Worm (Caenorhabditis elegans) whole organism, late embryonic: ENCODE data around the gene Y49E10.10.

ENCODE experiments used
- ceh-2 ChIP-seq: sonication (generic microtip); optimal IDR thresholded peaks from 2 replicates; lab custom pipeline; 2016; ENCODE audit warnings: missing genotype, missing genetic modification characterization, missing compliant biosample characterization
- fax-1 ChIP-seq: sonication (generic microtip); optimal IDR thresholded peaks from 2 replicates; lab custom pipeline; 2016; ENCODE audit warnings: missing genotype, missing genetic modification characterization, missing compliant biosample characterization
- hlh-15 ChIP-seq: sonication (generic microtip); optimal IDR thresholded peaks from 2 replicates; lab custom pipeline; 2016; ENCODE audit warnings: missing genetic modification characterization, missing compliant biosample characterization
- madf-2 ChIP-seq: sonication (generic microtip); optimal IDR thresholded peaks from 2 replicates; lab custom pipeline; 2017; ENCODE audit warnings: missing genetic modification characterization, missing compliant biosample characterization
- nhr-11 ChIP-seq: fragments of 150-350 bp; optimal IDR thresholded peaks from 2 replicates; lab custom pipeline; 2014; ENCODE audit warnings: missing biosample characterization, missing genetic modification characterization
- pat-9 ChIP-seq: fragments of 200-800 bp; sonication (Bioruptor generic); optimal IDR thresholded peaks from 2 replicates; lab custom pipeline; 2018; ENCODE audit warnings: mild to moderate bottlenecking, missing genetic modification characterization, moderate library complexity, missing compliant biosample characterization
- rnt-1 ChIP-seq: sonication (generic microtip); optimal IDR thresholded peaks from 2 replicates; lab custom pipeline; 2016; ENCODE audit warnings: missing genetic modification characterization, missing compliant biosample characterization
- tbx-2 ChIP-seq: sonication (generic microtip); optimal IDR thresholded peaks from 2 replicates; lab custom pipeline; 2016; ENCODE audit warnings: missing genetic modification characterization, missing compliant biosample characterization

- TF ChIP-seq tbx-2 (tag; lab: Kevin White, UChicago) (no peak), fax-1 (tag; lab: Kevin White, UChicago) (no peak), madf-2 (tag; lab: Kevin White, UChicago) (no peak), nhr-11 (no peak), pat-9 (no peak), hlh-15 (no peak), ceh-2 (tag; lab: Kevin White, UChicago) (no peak), rnt-1 (no peak)
These were observed 31.3 kb downstream of the Y49E10.10 start, which contains the start of gene pie-1 for ce11 chrIII:12426558-12426957.
